Worm (Caenorhabditis elegans) whole organism, L1 larva: ENCODE measurements around the gene chil-17.

Experiments used
- F16B12.6 ChIP-seq: fragments of 150-350 bp; optimal IDR thresholded peaks from 2 replicates; lab custom pipeline; 2014; ENCODE audit warnings: missing biosample characterization, missing genetic modification characterization
- Y116A8C.19 ChIP-seq: sonication (generic microtip); optimal IDR thresholded peaks from 2 replicates; lab custom pipeline; 2016; ENCODE audit warnings: missing compliant biosample characterization, missing genetic modification characterization, borderline replicate concordance
- aha-1 ChIP-seq: fragments of 150-350 bp; optimal IDR thresholded peaks from 2 replicates; lab custom pipeline; 2014; ENCODE audit warnings: missing biosample characterization, missing genetic modification characterization
- ama-1 ChIP-seq: fragments of 150-350 bp; optimal IDR thresholded peaks from 2 replicates; lab custom pipeline; 2014
- blmp-1 ChIP-seq: fragments of 150-350 bp; optimal IDR thresholded peaks from 2 replicates; lab custom pipeline; 2014; ENCODE audit warnings: missing biosample characterization, missing genetic modification characterization
- ceh-63 ChIP-seq: fragments of 200-800 bp; sonication (Bioruptor generic); optimal IDR thresholded peaks from 2 replicates; lab custom pipeline; 2018; ENCODE audit warnings: mild to moderate bottlenecking, missing genetic modification characterization, missing compliant biosample characterization
- ceh-88 ChIP-seq: fragments of 200-800 bp; sonication (Bioruptor generic); IDR thresholded peaks from 2 replicates; pipeline ENCODE4 v1.3.6; 2022; ENCODE audit warnings: missing genetic modification characterization, missing compliant biosample characterization
- ceh-90 ChIP-seq: sonication (generic microtip); optimal IDR thresholded peaks from 2 replicates; lab custom pipeline; 2016; ENCODE audit warnings: missing genetic modification characterization, missing compliant biosample characterization
- dsc-1 ChIP-seq: sonication (generic microtip); optimal IDR thresholded peaks from 2 replicates; lab custom pipeline; 2016; ENCODE audit warnings: mild to moderate bottlenecking, missing genetic modification characterization, missing compliant biosample characterization
- efl-1 ChIP-seq, 4 experiments: fragments of 150-350 bp; optimal IDR thresholded peaks in 3 of 4; peaks in 1 of 4; 1 replicate in 1 of 4; 2 replicates in 3 of 4; lab custom pipeline; 2014; ENCODE audit warnings: missing biosample characterization in 2 of 4, missing genetic modification characterization in 2 of 4, missing genetic modification reagents in 2 of 4
- egl-13 ChIP-seq: sonication (generic microtip); optimal IDR thresholded peaks from 2 replicates; lab custom pipeline; 2016; ENCODE audit warnings: missing genotype, missing genetic modification reagents, missing genetic modification characterization, missing compliant biosample characterization
- elt-2 ChIP-seq: sonication (generic microtip); optimal IDR thresholded peaks from 2 replicates; lab custom pipeline; 2016; ENCODE audit warnings: missing genetic modification characterization, mild to moderate bottlenecking, inconsistent platforms, missing compliant biosample characterization, missing genetic modification reagents
- elt-3 ChIP-seq, 6 experiments: fragments of 150-350 bp in 1 of 6; sonication (generic microtip); optimal IDR thresholded peaks; 2 replicates each; lab custom pipeline; 2017 to 2018; ENCODE audit warnings: missing biosample characterization in 6 of 6, missing genetic modification characterization in 6 of 6, inconsistent platforms in 1 of 6
- ets-5 ChIP-seq: fragments of 200-800 bp; sonication (Bioruptor generic); IDR thresholded peaks from 2 replicates; pipeline ENCODE4 v1.3.6; 2022; ENCODE audit warnings: missing genetic modification characterization, missing compliant biosample characterization
- fkh-10 ChIP-seq: sonication (generic microtip); optimal IDR thresholded peaks from 2 replicates; lab custom pipeline; 2017; ENCODE audit warnings: missing biosample characterization, missing genetic modification reagents, missing genetic modification characterization
- fkh-8 ChIP-seq: sonication (generic microtip); optimal IDR thresholded peaks from 2 replicates; lab custom pipeline; 2016; ENCODE audit warnings: mild to moderate bottlenecking, missing genetic modification characterization, missing compliant biosample characterization
- lin-14 ChIP-seq: fragments of 200-800 bp; sonication (Bioruptor generic); optimal IDR thresholded peaks from 2 replicates; lab custom pipeline; 2018; ENCODE audit warnings: mild to moderate bottlenecking, missing genetic modification characterization, moderate library complexity, missing compliant biosample characterization
- mdl-1 ChIP-seq, 2 experiments: fragments of 150-350 bp; optimal IDR thresholded peaks; 2 replicates each; lab custom pipeline; 2014 to 2017; ENCODE audit warnings: missing biosample characterization in 2 of 2, missing genetic modification characterization in 2 of 2, inconsistent platforms in 1 of 2
- nhr-19 ChIP-seq: fragments of 200-800 bp; sonication (Bioruptor generic); conservative IDR thresholded peaks from 2 replicates; pipeline ENCODE4 v1.3.6; 2022; ENCODE audit warnings: missing genetic modification characterization, missing compliant biosample characterization
- nhr-20 ChIP-seq: sonication (generic microtip); optimal IDR thresholded peaks from 2 replicates; lab custom pipeline; 2016; ENCODE audit warnings: mild to moderate bottlenecking, missing genetic modification characterization, missing compliant biosample characterization
- nhr-237 ChIP-seq: fragments of 150-350 bp; optimal IDR thresholded peaks from 2 replicates; lab custom pipeline; 2014; ENCODE audit warnings: missing biosample characterization, missing genetic modification characterization
- nhr-47 ChIP-seq: sonication (generic microtip); optimal IDR thresholded peaks from 2 replicates; lab custom pipeline; 2016; ENCODE audit warnings: mild to moderate bottlenecking, missing genetic modification characterization, moderate library complexity, missing compliant biosample characterization
- nhr-76 ChIP-seq: sonication (generic microtip); optimal IDR thresholded peaks from 2 replicates; lab custom pipeline; 2017; ENCODE audit warnings: missing biosample characterization, missing genetic modification characterization
- nhr-85 ChIP-seq: sonication (generic microtip); peaks from one replicate; lab custom pipeline; 2016; ENCODE audit warnings: missing genetic modification characterization, inconsistent platforms, missing compliant biosample characterization
- skn-1 ChIP-seq: fragments of 150-350 bp; optimal IDR thresholded peaks from 2 replicates; lab custom pipeline; 2014; ENCODE audit warnings: missing biosample characterization, missing genetic modification characterization
- unc-130 ChIP-seq: fragments of 150-350 bp; optimal IDR thresholded peaks from 2 replicates; lab custom pipeline; 2017; ENCODE audit warnings: missing biosample characterization, missing genetic modification characterization, inconsistent platforms
- unc-86 ChIP-seq: sonication (generic microtip); optimal IDR thresholded peaks from 2 replicates; lab custom pipeline; 2016; ENCODE audit warnings: missing genetic modification characterization, missing compliant biosample characterization
- xbp-1 ChIP-seq: sonication (generic microtip); optimal IDR thresholded peaks from 2 replicates; lab custom pipeline; 2016; ENCODE audit warnings: missing genetic modification characterization, missing compliant biosample characterization
- zag-1 ChIP-seq: fragments of 150-350 bp; optimal IDR thresholded peaks from 2 replicates; lab custom pipeline; 2014; ENCODE audit warnings: missing biosample characterization, missing genetic modification characterization

chil-17 gene

ce11 chrII:9436009-9436408 lies 4.0 kb downstream of the chil-17 start, which contains the start of gene kin-16:
Gene kin-16, minus strand, starts transcription at chrII:9436109.
- TF ChIP-seq ets-5 (GFP tag; lab: Robert Waterston, UW) (no peak), nhr-20 (peak; percentile 23), elt-3 (tag; optimal IDR thresholded peaks at IDR 0.05; lab: Kevin White, UChicago) (peak in 1 of 6 experiments; percentile 46), nhr-85 (peak; percentile 52), zag-1 (tag; lab: Kevin White, UChicago) (no peak), blmp-1 (tag; lab: Kevin White, UChicago) (peak; percentile 30)

ce11 chrII:9433609-9434008 lies 6.4 kb downstream of the chil-17 start, which contains the start of gene kin-15:
Gene kin-15, minus strand, starts transcription at chrII:9433709.
- TF ChIP-seq nhr-19 (GFP tag; lab: Robert Waterston, UW) (no peak), efl-1 (optimal IDR thresholded peaks at IDR 0.05; lab: Kevin White, UChicago) (no peak), efl-1 (GFP tag; optimal IDR thresholded peaks at IDR 0.05 in 1 of 2; lab: Kevin White, UChicago) (peak in 1 of 2 experiments; percentile 59)
- TF ChIP-seq, all 84 proteins: peak for 1

- TF ChIP-seq nhr-47 (tag; lab: Kevin White, UChicago) (no peak), nhr-76 (no peak), fkh-10 (GFP tag; lab: Kevin White, UChicago) (peak; percentile 33), unc-130 (tag; lab: Kevin White, UChicago) (no peak), Y116A8C.19 (tag; lab: Kevin White, UChicago) (no peak), lin-14 (GFP tag; lab: Kevin White, UChicago) (peak; percentile 58), mdl-1 (tag; optimal IDR thresholded peaks at IDR 0.05; lab: Kevin White, UChicago) (no peak)
Measured at ce11 chrII:9431119-9431518, 8.8 kb downstream of the chil-17 start.

ce11 chrII:9427644-9428043 lies 12.3 kb downstream of the chil-17 start, which contains the start of gene M176.5:
Gene M176.5, minus strand, starts transcription at chrII:9427744.
- TF ChIP-seq fkh-10 (GFP tag; lab: Kevin White, UChicago), result no peak
- peak; percentile 42 for TF ChIP-seq lin-14 (GFP tag; lab: Kevin White, UChicago)
- no peak for TF ChIP-seq skn-1
- TF ChIP-seq F16B12.6, result no peak
- TF ChIP-seq, all 84 proteins: peak for 1

- no peak for TF ChIP-seq nhr-47 (tag; lab: Kevin White, UChicago)
- no peak for TF ChIP-seq ceh-90 (tag; lab: Kevin White, UChicago)
- no peak for TF ChIP-seq dsc-1 (tag; lab: Kevin White, UChicago)
- no peak for TF ChIP-seq nhr-19 (GFP tag; lab: Robert Waterston, UW)
Measured at ce11 chrII:9426076-9426475, 13.9 kb downstream of the chil-17 start, which contains the start of gene M176.10. Gene M176.10, minus strand, starts transcription at chrII:9426176.

- no peak for TF ChIP-seq ceh-88 (GFP tag; lab: Robert Waterston, UW)
- TF ChIP-seq nhr-76, result no peak
- no peak for TF ChIP-seq egl-13 (tag; lab: Kevin White, UChicago)
- no peak for TF ChIP-seq fkh-8 (tag; lab: Kevin White, UChicago)
- no peak for TF ChIP-seq nhr-237
- no peak for TF ChIP-seq ceh-63
- no peak for TF ChIP-seq aha-1 (tag; lab: Kevin White, UChicago)
- TF ChIP-seq xbp-1 (tag; lab: Kevin White, UChicago), result no peak
- TF ChIP-seq unc-86, result no peak
- TF ChIP-seq, all 84 proteins: peak for 0
Measured at ce11 chrII:9421969-9422368, 18.0 kb downstream of the chil-17 start, which contains the start of gene M176.11. Gene M176.11, plus strand, starts transcription at chrII:9422269.

- peak; percentile 18 for TF ChIP-seq elt-2 (tag; lab: Kevin White, UChicago)
- no peak for TF ChIP-seq ama-1 (lab: Kevin White, UChicago)
Measured at ce11 chrII:9418843-9419532, 21.0 kb downstream of the chil-17 start.
